Worm (Caenorhabditis elegans): ENCODE measurements around the gene F53B7.4.

ce11 chrV:10970930-10971329, 31.4 kb downstream of the F53B7.4 start:
- TF ChIP-seq ztf-11 (tag; optimal IDR thresholded peaks at IDR 0.05) (no peak), nhr-237 (tag; optimal IDR thresholded peaks at IDR 0.05) (no peak), nhr-76 (tag; optimal IDR thresholded peaks at IDR 0.05) (no peak), pha-4 (tag; optimal IDR thresholded peaks at IDR 0.05) (no peak), nhr-28 (tag; optimal IDR thresholded peaks at IDR 0.05) (no peak), unc-62 (GFP tag; optimal IDR thresholded peaks at IDR 0.05) (no peak), tbx-8 (GFP tag; optimal IDR thresholded peaks at IDR 0.05) (no peak), snpc-4 (tag; optimal IDR thresholded peaks at IDR 0.05) (no peak), lsy-2 (tag; optimal IDR thresholded peaks at IDR 0.05) (no peak), drap-1 (GFP tag; optimal IDR thresholded peaks at IDR 0.05) (no peak), lin-32 (GFP tag; optimal IDR thresholded peaks at IDR 0.05) (no peak), lin-13 (tag; optimal IDR thresholded peaks at IDR 0.05) (no peak), elt-1 (tag; optimal IDR thresholded peaks at IDR 0.05; ENCODE audit: borderline replicate concordance, insufficient read depth) (no peak), nhr-2 (tag; optimal IDR thresholded peaks at IDR 0.05) (no peak)
